Fruit fly (Drosophila melanogaster) whole organism, prepupa: ENCODE results near the gene NetB.

Source experiments
- CG10669 ChIP-seq: fragments of 200-800 bp; sonication (Bioruptor generic); optimal IDR thresholded peaks from 3 replicates; lab custom pipeline; 2018; ENCODE audit warnings: missing biosample characterization, mild to moderate bottlenecking, missing genetic modification characterization, moderate library complexity
- CG11762 ChIP-seq: fragments of 200-800 bp; sonication (Bioruptor generic); optimal IDR thresholded peaks from 3 replicates; lab custom pipeline; 2016; ENCODE audit warnings: missing biosample characterization, missing genetic modification characterization; ENCODE audit not compliant: insufficient read depth
- CG15336 ChIP-seq: fragments of 200-800 bp; sonication (Bioruptor generic); IDR thresholded peaks from 2 replicates; pipeline ENCODE4 v1.3.6; 2022; ENCODE audit warnings: missing biosample characterization, missing genetic modification characterization
- CG31627 ChIP-seq: fragments of 200-800 bp; sonication (Bioruptor generic); optimal IDR thresholded peaks from 3 replicates; lab custom pipeline; 2016; ENCODE audit warnings: missing biosample characterization, missing genetic modification characterization
- CG3919 ChIP-seq: fragments of 200-800 bp; sonication (Bioruptor generic); optimal IDR thresholded peaks from 3 replicates; lab custom pipeline; 2016; ENCODE audit warnings: missing biosample characterization, missing genetic modification characterization
- CG4318 ChIP-seq: fragments of 200-800 bp; sonication (Bioruptor generic); optimal IDR thresholded peaks from 3 replicates; lab custom pipeline; 2017; ENCODE audit warnings: missing biosample characterization, mild to moderate bottlenecking, missing genetic modification characterization
- CG6276 ChIP-seq: fragments of 200-800 bp; sonication (Bioruptor generic); optimal IDR thresholded peaks from 2 replicates; lab custom pipeline; 2017; ENCODE audit warnings: missing biosample characterization, mild to moderate bottlenecking, missing genetic modification characterization
- CG6854 ChIP-seq: fragments of 200-800 bp; sonication (Bioruptor generic); optimal IDR thresholded peaks from 2 replicates; lab custom pipeline; 2017; ENCODE audit warnings: missing biosample characterization, mild to moderate bottlenecking, missing genetic modification characterization
- CG8119 ChIP-seq: fragments of 200-800 bp; sonication (Bioruptor generic); IDR thresholded peaks from 3 replicates; pipeline ENCODE4 v1.3.6; 2022; ENCODE audit warnings: missing biosample characterization, missing genetic modification characterization
- CG8319 ChIP-seq: fragments of 200-800 bp; sonication (Bioruptor generic); optimal IDR thresholded peaks from 3 replicates; lab custom pipeline; 2016; ENCODE audit warnings: missing biosample characterization, missing genetic modification characterization
- Eip78C ChIP-seq: fragments of 200-800 bp; sonication (Bioruptor generic); peaks from one replicate; lab custom pipeline; 2016; ENCODE audit warnings: missing biosample characterization, missing genetic modification characterization
- Eip93F ChIP-seq: fragments of 200-800 bp; sonication (Bioruptor generic); optimal IDR thresholded peaks from 2 replicates; lab custom pipeline; 2016; ENCODE audit warnings: missing biosample characterization, mild to moderate bottlenecking, missing genetic modification characterization
- Ets21C ChIP-seq: fragments of 200-800 bp; sonication (Bioruptor generic); optimal IDR thresholded peaks from 3 replicates; lab custom pipeline; 2016; ENCODE audit warnings: missing biosample characterization, missing genetic modification characterization
- OdsH ChIP-seq: fragments of 200-800 bp; sonication (Bioruptor generic); optimal IDR thresholded peaks from 3 replicates; lab custom pipeline; 2016; ENCODE audit warnings: missing biosample characterization, missing genetic modification characterization
- Sox15 ChIP-seq: fragments of 200-800 bp; sonication (Bioruptor generic); optimal IDR thresholded peaks from 3 replicates; lab custom pipeline; 2016; ENCODE audit warnings: missing biosample characterization, missing genetic modification characterization
- cyc ChIP-seq: fragments of 200-800 bp; sonication (Bioruptor generic); optimal IDR thresholded peaks from 3 replicates; lab custom pipeline; 2016; ENCODE audit warnings: missing biosample characterization, missing genetic modification characterization
- dsx ChIP-seq: fragments of 200-800 bp; optimal IDR thresholded peaks from 3 replicates; lab custom pipeline; 2019; ENCODE audit warnings: missing biosample characterization, mild to moderate bottlenecking, missing genetic modification characterization, moderate library complexity; ENCODE audit not compliant: poor library complexity, severe bottlenecking
- fd85E ChIP-seq: fragments of 200-800 bp; sonication (Bioruptor generic); optimal IDR thresholded peaks from 3 replicates; lab custom pipeline; 2016; ENCODE audit warnings: missing biosample characterization, missing genetic modification characterization
- lz ChIP-seq: fragments of 200-800 bp; sonication (Bioruptor generic); optimal IDR thresholded peaks from 3 replicates; lab custom pipeline; 2016; ENCODE audit warnings: missing biosample characterization, missing genetic modification characterization
- ss ChIP-seq, 2 experiments: fragments of 200-800 bp; sonication (Bioruptor generic); optimal IDR thresholded peaks; 2 replicates in 1 of 2; 3 replicates in 1 of 2; lab custom pipeline; 2017 to 2018; ENCODE audit warnings: mild to moderate bottlenecking in 2 of 2, missing biosample characterization in 2 of 2, missing genetic modification characterization in 2 of 2, moderate library complexity in 1 of 2

Gene NetB

dm6 chrX:14653691-14654090, 95.5 kb downstream of the NetB start, which contains the start of gene NetA:
Gene NetA, minus strand, starts transcription at chrX:14653928.
- no peak for TF ChIP-seq CG31627 (GFP tag; lab: Kevin White, UChicago)
- TF ChIP-seq Eip78C (GFP tag; lab: Kevin White, UChicago), result peak; percentile 51
- no peak for TF ChIP-seq CG6854
- peak; percentile 99 for TF ChIP-seq CG10669 (GFP tag; lab: Kevin White, UChicago)
- no peak for TF ChIP-seq Sox15 (GFP tag; lab: Kevin White, UChicago)
- no peak for TF ChIP-seq fd85E (GFP tag; lab: Kevin White, UChicago)
- no peak for TF ChIP-seq OdsH
- peak; percentile 25 for TF ChIP-seq dsx
- TF ChIP-seq CG15336, result no peak
- peak in 1 of 2 experiments; percentile 11 for TF ChIP-seq ss (GFP tag; optimal IDR thresholded peaks at IDR 0.05; lab: Kevin White, UChicago)
- no peak for TF ChIP-seq lz (GFP tag; lab: Kevin White, UChicago)
- TF ChIP-seq Ets21C (GFP tag; lab: Kevin White, UChicago), result no peak
- peak; percentile 38 for TF ChIP-seq CG3919 (GFP tag; lab: Kevin White, UChicago)
- no peak for TF ChIP-seq CG11762
- no peak for TF ChIP-seq Eip93F (GFP tag; lab: Kevin White, UChicago)
- TF ChIP-seq CG8319 (GFP tag; lab: Kevin White, UChicago), result peak; percentile 94
- no peak for TF ChIP-seq CG4318 (GFP tag; lab: Kevin White, UChicago)
- TF ChIP-seq cyc (GFP tag; lab: Kevin White, UChicago), result no peak

DNA sequence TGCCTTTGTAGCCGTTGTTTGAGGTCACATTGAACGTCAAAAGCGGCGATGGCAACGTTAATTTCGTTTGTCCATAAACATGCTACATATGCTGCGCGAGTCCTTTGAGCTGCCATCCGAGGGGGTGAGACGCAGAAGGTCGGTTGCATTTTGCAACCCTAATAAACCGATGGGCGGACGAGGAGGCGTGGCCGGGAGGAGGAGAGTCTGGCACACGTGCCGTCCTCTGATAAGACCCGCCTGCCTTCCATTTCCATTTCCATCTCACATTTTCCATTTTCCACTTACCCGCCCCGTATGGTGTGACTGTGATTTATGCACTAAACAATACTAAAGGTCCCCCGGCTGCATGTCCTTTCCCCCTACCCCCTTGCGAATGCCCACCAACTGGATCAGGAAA, 99.4 kb downstream of the NetB start:
- TF ChIP-seq cyc (GFP tag; lab: Kevin White, UChicago) (no peak), CG6276 (GFP tag; lab: Kevin White, UChicago) (no peak), CG8119 (GFP tag; lab: Robert Waterston, UW) (no peak)
